ENCODE assay signal across 2 fruit fly cellular contexts in genomic region chr3R:31941580-31941979, dm6.
TF ChIP-seq lines count a peak whose summit lies in the region.

No protein-coding gene starts in this region.

TF ChIP-seq in whole organism, embryonic, 481 proteins besides CTCF, POLR2A, EP300 and RAD21 (continued from another document and continues in another):
- no peak for TF ChIP-seq CG18011 (GFP tag; optimal IDR thresholded peaks at IDR 0.05; lab: Kevin White, UChicago)
- peak; percentile 49 for TF ChIP-seq Nf-YB (GFP tag; optimal IDR thresholded peaks at IDR 0.05; lab: Kevin White, UChicago)
- peak; percentile 22 for TF ChIP-seq tin (GFP tag; optimal IDR thresholded peaks at IDR 0.05; lab: Kevin White, UChicago)
- TF ChIP-seq CG16813 (GFP tag; IDR thresholded peaks at IDR 0.05; lab: Robert Waterston, UW; ENCODE audit: partially characterized antibody): no peak
- TF ChIP-seq tap (tag; optimal IDR thresholded peaks at IDR 0.05; lab: Kevin White, UChicago): peak; percentile 82
- peak; percentile 78 for TF ChIP-seq Ets65A (GFP tag; lab: Kevin White, UChicago)
- TF ChIP-seq gsb (GFP tag; IDR thresholded peaks at IDR 0.05; lab: Robert Waterston, UW): no peak
- no peak for TF ChIP-seq CG12744 (GFP tag; optimal IDR thresholded peaks at IDR 0.05; lab: Kevin White, UChicago)
- TF ChIP-seq CG8290 (GFP tag; optimal IDR thresholded peaks at IDR 0.05; lab: Kevin White, UChicago): no peak
- no peak for TF ChIP-seq CG8290 (tag; optimal IDR thresholded peaks at IDR 0.05; lab: Kevin White, UChicago)
- no peak for TF ChIP-seq tio (GFP tag; optimal IDR thresholded peaks at IDR 0.05; lab: Kevin White, UChicago)
- TF ChIP-seq GATAe (GFP tag; conservative IDR thresholded peaks at IDR 0.05; lab: Robert Waterston, UW): no peak
- no peak for TF ChIP-seq CkIIα-i1 (GFP tag; IDR thresholded peaks at IDR 0.05; lab: Robert Waterston, UW)
- TF ChIP-seq sug (tag; optimal IDR thresholded peaks at IDR 0.05; lab: Kevin White, UChicago): peak; percentile 44
- TF ChIP-seq zen (tag; optimal IDR thresholded peaks at IDR 0.05; lab: Kevin White, UChicago): no peak
- TF ChIP-seq crp (GFP tag; optimal IDR thresholded peaks at IDR 0.05; lab: Kevin White, UChicago): no peak
- TF ChIP-seq gsb-n (tag; optimal IDR thresholded peaks at IDR 0.05; lab: Kevin White, UChicago): peak; percentile 8
- TF ChIP-seq CG2199 (GFP tag; IDR thresholded peaks at IDR 0.05; lab: Robert Waterston, UW): no peak
- TF ChIP-seq Ssrp (tag; optimal IDR thresholded peaks at IDR 0.05; lab: Kevin White, UChicago): peak; percentile 63
- no peak for TF ChIP-seq CG31388 (GFP tag; optimal IDR thresholded peaks at IDR 0.05; lab: Kevin White, UChicago)
- TF ChIP-seq sima (GFP tag; optimal IDR thresholded peaks at IDR 0.05; lab: Kevin White, UChicago): no peak
- TF ChIP-seq Pdp1 (GFP tag; optimal IDR thresholded peaks at IDR 0.05; lab: Kevin White, UChicago): peak; percentile 7 to 52
- TF ChIP-seq Meics (GFP tag; optimal IDR thresholded peaks at IDR 0.05; lab: Kevin White, UChicago): no peak
- TF ChIP-seq zfh1 (GFP tag; IDR thresholded peaks at IDR 0.05; lab: Robert Waterston, UW): peak; percentile 48; the same call in 1 of the 3 replicates
- no peak for TF ChIP-seq Ravus (GFP tag; IDR thresholded peaks at IDR 0.05; lab: Robert Waterston, UW)
- TF ChIP-seq CG11398 (GFP tag; optimal IDR thresholded peaks at IDR 0.05; lab: Kevin White, UChicago): peak; percentile 15
- TF ChIP-seq lbe (GFP tag; optimal IDR thresholded peaks at IDR 0.05; lab: Kevin White, UChicago): peak; percentile 93
- no peak for TF ChIP-seq abd-A (tag; optimal IDR thresholded peaks at IDR 0.05; lab: Kevin White, UChicago)
- no peak for TF ChIP-seq chm (GFP tag; IDR thresholded peaks at IDR 0.05; lab: Robert Waterston, UW)
- peak; percentile 67 for TF ChIP-seq CG32767 (GFP tag; IDR thresholded peaks at IDR 0.05; lab: Robert Waterston, UW)
- no peak for TF ChIP-seq CG11456 (GFP tag; IDR thresholded peaks at IDR 0.05; lab: Robert Waterston, UW)
- peak; percentile 61 for TF ChIP-seq D19A (tag; optimal IDR thresholded peaks at IDR 0.05; lab: Kevin White, UChicago)
- no peak for TF ChIP-seq prd (optimal IDR thresholded peaks at IDR 0.05; lab: Kevin White, UChicago)
- peak; percentile 55; the same call in 1 of the 3 replicates for TF ChIP-seq prd (GFP tag; IDR thresholded peaks at IDR 0.05; lab: Robert Waterston, UW)
- TF ChIP-seq gcm2 (GFP tag; optimal IDR thresholded peaks at IDR 0.05; lab: Kevin White, UChicago): no peak
- no peak for TF ChIP-seq Lhr (GFP tag; optimal IDR thresholded peaks at IDR 0.05; lab: Kevin White, UChicago)
- TF ChIP-seq CG4820 (GFP tag; optimal IDR thresholded peaks at IDR 0.05; lab: Kevin White, UChicago): peak; percentile 49
- TF ChIP-seq pho (GFP tag; optimal IDR thresholded peaks at IDR 0.05; lab: Kevin White, UChicago): no peak
- peak; percentile 57 for TF ChIP-seq Hsf (GFP tag; optimal IDR thresholded peaks at IDR 0.05; lab: Kevin White, UChicago)
- no peak for TF ChIP-seq Gug (GFP tag; IDR thresholded peaks at IDR 0.05; lab: Robert Waterston, UW)
- TF ChIP-seq Sox102F (GFP tag; optimal IDR thresholded peaks at IDR 0.05; lab: Kevin White, UChicago): peak; percentile 90
- TF ChIP-seq CG1792 (GFP tag; optimal IDR thresholded peaks at IDR 0.05; lab: Kevin White, UChicago): no peak
- no peak for TF ChIP-seq cas (GFP tag; IDR thresholded peaks at IDR 0.05; lab: Robert Waterston, UW)
- TF ChIP-seq C15 (GFP tag; IDR thresholded peaks at IDR 0.05; lab: Robert Waterston, UW): no peak
- TF ChIP-seq oc (tag; optimal IDR thresholded peaks at IDR 0.05; lab: Kevin White, UChicago): peak; percentile 93
- peak in 1 of 2 experiments; percentile 20 for TF ChIP-seq chif (GFP tag; optimal IDR thresholded peaks at IDR 0.05; lab: Kevin White, UChicago)
- TF ChIP-seq CG3065 (GFP tag; optimal IDR thresholded peaks at IDR 0.05; lab: Kevin White, UChicago): no peak
- peak; percentile 58 for TF ChIP-seq kah (GFP tag; optimal IDR thresholded peaks at IDR 0.05; lab: Kevin White, UChicago)
- TF ChIP-seq CG8388 (GFP tag; optimal IDR thresholded peaks at IDR 0.05; lab: Kevin White, UChicago): peak; percentile 49
- no peak for TF ChIP-seq gfzf (GFP tag; optimal IDR thresholded peaks at IDR 0.05; lab: Kevin White, UChicago)
- peak; percentile 58 for TF ChIP-seq CG10979 (tag; optimal IDR thresholded peaks at IDR 0.05; lab: Kevin White, UChicago)
- TF ChIP-seq ems (GFP tag; optimal IDR thresholded peaks at IDR 0.05; lab: Kevin White, UChicago): peak; percentile 23
- no peak for TF ChIP-seq Nf-YA (GFP tag; IDR thresholded peaks at IDR 0.05; lab: Robert Waterston, UW)
- TF ChIP-seq al (GFP tag; IDR thresholded peaks at IDR 0.05; lab: Robert Waterston, UW): no peak
- peak; percentile 21 for TF ChIP-seq CG5245 (GFP tag; optimal IDR thresholded peaks at IDR 0.05; lab: Kevin White, UChicago)
- peak; percentile 51 for TF ChIP-seq odd (GFP tag; optimal IDR thresholded peaks at IDR 0.05; lab: Kevin White, UChicago)
- no peak for TF ChIP-seq Dp (GFP tag; optimal IDR thresholded peaks at IDR 0.05; lab: Kevin White, UChicago)
- no peak for TF ChIP-seq Usf (GFP tag; optimal IDR thresholded peaks at IDR 0.05; lab: Kevin White, UChicago)
- TF ChIP-seq CG17802 (tag; optimal IDR thresholded peaks at IDR 0.05; lab: Kevin White, UChicago): no peak
- no peak for TF ChIP-seq CG3847 (GFP tag; IDR thresholded peaks at IDR 0.05; lab: Robert Waterston, UW)
- peak; percentile 74 for TF ChIP-seq Ptx1 (GFP tag; IDR thresholded peaks at IDR 0.05; lab: Robert Waterston, UW)
- TF ChIP-seq CG13424 (tag; optimal IDR thresholded peaks at IDR 0.05; lab: Kevin White, UChicago): peak; percentile 86
- peak; percentile 27 for TF ChIP-seq CG30403 (GFP tag; optimal IDR thresholded peaks at IDR 0.05; lab: Kevin White, UChicago)
- TF ChIP-seq CG33213 (GFP tag; optimal IDR thresholded peaks at IDR 0.05; lab: Kevin White, UChicago): no peak
- no peak for TF ChIP-seq CG3163 (GFP tag; optimal IDR thresholded peaks at IDR 0.05; lab: Kevin White, UChicago)
- TF ChIP-seq CG13894 (tag; optimal IDR thresholded peaks at IDR 0.05; lab: Kevin White, UChicago): no peak
- no peak for TF ChIP-seq sim (GFP tag; IDR thresholded peaks at IDR 0.05; lab: Robert Waterston, UW)
- TF ChIP-seq Oaz (GFP tag; IDR thresholded peaks at IDR 0.05; lab: Robert Waterston, UW): 0 out of 2 replicates have a peak, but pooled peaks have one; percentile 39
- no peak for TF ChIP-seq CG34376 (GFP tag; optimal IDR thresholded peaks at IDR 0.05; lab: Kevin White, UChicago)

TF ChIP-seq in whole organism, prepupa, 60 proteins besides CTCF, POLR2A, EP300 and RAD21 (continued from another document):
- TF ChIP-seq Sox102F (GFP tag; optimal IDR thresholded peaks at IDR 0.05; lab: Kevin White, UChicago) (peak; percentile 98), eg (GFP tag; IDR thresholded peaks at IDR 0.05; lab: Robert Waterston, UW) (peak; percentile 98), achi (GFP tag; optimal IDR thresholded peaks at IDR 0.05; lab: Kevin White, UChicago) (peak; percentile 96), cyc (GFP tag; optimal IDR thresholded peaks at IDR 0.05; lab: Kevin White, UChicago) (peak; percentile 96), Eip78C (GFP tag; lab: Kevin White, UChicago) (peak; percentile 99), salr (GFP tag; optimal IDR thresholded peaks at IDR 0.05; lab: Kevin White, UChicago) (peak; percentile 80 to 95), Hr4 (GFP tag; optimal IDR thresholded peaks at IDR 0.05; lab: Kevin White, UChicago) (peak; percentile 97), CG10669 (GFP tag; optimal IDR thresholded peaks at IDR 0.05; lab: Kevin White, UChicago) (peak; percentile 93), CG6792 (GFP tag; optimal IDR thresholded peaks at IDR 0.05; lab: Kevin White, UChicago) (peak; percentile 93), dac (GFP tag; optimal IDR thresholded peaks at IDR 0.05; lab: Kevin White, UChicago) (peak; percentile 76), Lpt (GFP tag; optimal IDR thresholded peaks at IDR 0.05; lab: Kevin White, UChicago) (peak; percentile 97), esn (GFP tag; optimal IDR thresholded peaks at IDR 0.05; lab: Kevin White, UChicago) (peak; percentile 97), dsx (GFP tag; optimal IDR thresholded peaks at IDR 0.05; lab: Kevin White, UChicago; ENCODE audit: poor library complexity, severe bottlenecking) (peak; percentile 96), CG8119 (GFP tag; IDR thresholded peaks at IDR 0.05; lab: Robert Waterston, UW) (peak; percentile 98), Blimp-1 (GFP tag; optimal IDR thresholded peaks at IDR 0.05; lab: Kevin White, UChicago) (peak; percentile 92), fd85E (GFP tag; optimal IDR thresholded peaks at IDR 0.05; lab: Kevin White, UChicago) (peak; percentile 86), CG7368 (GFP tag; optimal IDR thresholded peaks at IDR 0.05; lab: Kevin White, UChicago) (peak; percentile 94), ss (GFP tag; optimal IDR thresholded peaks at IDR 0.05; lab: Kevin White, UChicago) (peak; percentile 94), topi (GFP tag; optimal IDR thresholded peaks at IDR 0.05; lab: Kevin White, UChicago) (peak; percentile 98), CG32006 (GFP tag; optimal IDR thresholded peaks at IDR 0.05; lab: Kevin White, UChicago) (peak; percentile 96), CG31627 (GFP tag; optimal IDR thresholded peaks at IDR 0.05; lab: Kevin White, UChicago) (peak; percentile 95), CG9139 (GFP tag; optimal IDR thresholded peaks at IDR 0.05; lab: Kevin White, UChicago) (peak; percentile 89), Met (GFP tag; optimal IDR thresholded peaks at IDR 0.05; lab: Kevin White, UChicago) (peak; percentile 98), CG11294 (GFP tag; IDR thresholded peaks at IDR 0.05; lab: Robert Waterston, UW) (peak; percentile 91), CG6276 (GFP tag; optimal IDR thresholded peaks at IDR 0.05; lab: Kevin White, UChicago) (peak; percentile 93), CG6808 (GFP tag; optimal IDR thresholded peaks at IDR 0.05; lab: Kevin White, UChicago) (peak; percentile 93), CG6854 (GFP tag; optimal IDR thresholded peaks at IDR 0.05; lab: Kevin White, UChicago) (peak; percentile 96), Hr38 (GFP tag; optimal IDR thresholded peaks at IDR 0.05; lab: Kevin White, UChicago) (peak; percentile 72), vri (GFP tag; optimal IDR thresholded peaks at IDR 0.05; lab: Kevin White, UChicago) (peak; percentile 94), net (GFP tag; optimal IDR thresholded peaks at IDR 0.05; lab: Kevin White, UChicago) (peak; percentile 96), pdm3 (GFP tag; optimal IDR thresholded peaks at IDR 0.05; lab: Kevin White, UChicago) (peak; percentile 97), CG3919 (GFP tag; optimal IDR thresholded peaks at IDR 0.05; lab: Kevin White, UChicago) (peak; percentile 97), CG8632 (GFP tag; optimal IDR thresholded peaks at IDR 0.05; lab: Kevin White, UChicago) (peak; percentile 96), OdsH (GFP tag; optimal IDR thresholded peaks at IDR 0.05; lab: Kevin White, UChicago) (peak; percentile 97), CG1621 (tag; optimal IDR thresholded peaks at IDR 0.05; lab: Kevin White, UChicago) (peak; percentile 81), Sox15 (GFP tag; optimal IDR thresholded peaks at IDR 0.05; lab: Kevin White, UChicago) (peak; percentile 83), CG11902 (GFP tag; optimal IDR thresholded peaks at IDR 0.05; lab: Kevin White, UChicago) (peak; percentile 88)
